Fruit fly (Drosophila melanogaster) whole organism, prepupa: ENCODE results near the gene VhaSFD.

Experiments used
- Blimp-1 ChIP-seq: fragments of 200-800 bp; sonication (Bioruptor generic); optimal IDR thresholded peaks from 3 replicates; lab custom pipeline; 2017; ENCODE audit warnings: missing biosample characterization, missing genetic modification characterization, mild to moderate bottlenecking, moderate library complexity, missing genetic modification reagents
- CG10631 ChIP-seq: fragments of 200-800 bp; sonication (Bioruptor generic); optimal IDR thresholded peaks from 2 replicates; lab custom pipeline; 2016; ENCODE audit warnings: missing biosample characterization, missing genetic modification characterization
- CG11294 ChIP-seq: fragments of 200-800 bp; sonication (Bioruptor generic); IDR thresholded peaks from 2 replicates; pipeline ENCODE4 v1.3.6; 2022; ENCODE audit warnings: missing biosample characterization, missing genetic modification characterization
- CG11762 ChIP-seq: fragments of 200-800 bp; sonication (Bioruptor generic); optimal IDR thresholded peaks from 3 replicates; lab custom pipeline; 2016; ENCODE audit warnings: missing biosample characterization, missing genetic modification characterization; ENCODE audit not compliant: insufficient read depth
- CG11902 ChIP-seq: fragments of 200-800 bp; sonication (Bioruptor generic); optimal IDR thresholded peaks from 3 replicates; lab custom pipeline; 2016; ENCODE audit warnings: missing biosample characterization, missing genetic modification characterization
- CG15336 ChIP-seq: fragments of 200-800 bp; sonication (Bioruptor generic); IDR thresholded peaks from 2 replicates; pipeline ENCODE4 v1.3.6; 2022; ENCODE audit warnings: missing biosample characterization, missing genetic modification characterization
- CG1621 ChIP-seq: fragments of 200-800 bp; sonication (Bioruptor generic); optimal IDR thresholded peaks from 3 replicates; lab custom pipeline; 2018; ENCODE audit warnings: missing biosample characterization, mild to moderate bottlenecking, missing genetic modification characterization
- CG16779 ChIP-seq: fragments of 200-800 bp; sonication (Bioruptor generic); optimal IDR thresholded peaks from 3 replicates; lab custom pipeline; 2017; ENCODE audit warnings: missing biosample characterization, mild to moderate bottlenecking, missing genetic modification characterization
- CG3032 ChIP-seq: fragments of 200-800 bp; optimal IDR thresholded peaks from 2 replicates; lab custom pipeline; 2019; ENCODE audit warnings: missing biosample characterization, mild to moderate bottlenecking, missing genetic modification characterization, moderate library complexity
- CG31627 ChIP-seq: fragments of 200-800 bp; sonication (Bioruptor generic); optimal IDR thresholded peaks from 3 replicates; lab custom pipeline; 2016; ENCODE audit warnings: missing biosample characterization, missing genetic modification characterization
- CG32006 ChIP-seq: fragments of 200-800 bp; sonication (Bioruptor generic); optimal IDR thresholded peaks from 3 replicates; lab custom pipeline; 2017; ENCODE audit warnings: missing biosample characterization, mild to moderate bottlenecking, missing genetic modification characterization
- CG34406 ChIP-seq: fragments of 200-800 bp; sonication (Bioruptor generic); optimal IDR thresholded peaks from 3 replicates; lab custom pipeline; 2016; ENCODE audit warnings: missing biosample characterization, missing genetic modification characterization
- CG3919 ChIP-seq: fragments of 200-800 bp; sonication (Bioruptor generic); optimal IDR thresholded peaks from 3 replicates; lab custom pipeline; 2016; ENCODE audit warnings: missing biosample characterization, missing genetic modification characterization
- CG4318 ChIP-seq: fragments of 200-800 bp; sonication (Bioruptor generic); optimal IDR thresholded peaks from 3 replicates; lab custom pipeline; 2017; ENCODE audit warnings: missing biosample characterization, mild to moderate bottlenecking, missing genetic modification characterization
- CG6163 ChIP-seq: fragments of 200-800 bp; sonication (Bioruptor generic); IDR thresholded peaks from 3 replicates; pipeline ENCODE4 v1.3.6; 2022; ENCODE audit warnings: missing biosample characterization, missing genetic modification characterization
- CG6276 ChIP-seq: fragments of 200-800 bp; sonication (Bioruptor generic); optimal IDR thresholded peaks from 2 replicates; lab custom pipeline; 2017; ENCODE audit warnings: missing biosample characterization, mild to moderate bottlenecking, missing genetic modification characterization
- CG6792 ChIP-seq: fragments of 200-800 bp; sonication (Bioruptor generic); optimal IDR thresholded peaks from 3 replicates; lab custom pipeline; 2016; ENCODE audit warnings: missing biosample characterization, missing genetic modification characterization
- CG6808 ChIP-seq: fragments of 200-800 bp; sonication (Bioruptor generic); optimal IDR thresholded peaks from 3 replicates; lab custom pipeline; 2017; ENCODE audit warnings: missing biosample characterization, missing genetic modification characterization, mild to moderate bottlenecking, moderate library complexity, missing genetic modification reagents
- CG6854 ChIP-seq: fragments of 200-800 bp; sonication (Bioruptor generic); optimal IDR thresholded peaks from 2 replicates; lab custom pipeline; 2017; ENCODE audit warnings: missing biosample characterization, mild to moderate bottlenecking, missing genetic modification characterization
- CG7368 ChIP-seq: fragments of 200-800 bp; sonication (Bioruptor generic); optimal IDR thresholded peaks from 3 replicates; lab custom pipeline; 2016; ENCODE audit warnings: missing biosample characterization, missing genetic modification characterization
- CG8119 ChIP-seq: fragments of 200-800 bp; sonication (Bioruptor generic); IDR thresholded peaks from 3 replicates; pipeline ENCODE4 v1.3.6; 2022; ENCODE audit warnings: missing biosample characterization, missing genetic modification characterization
- CG8319 ChIP-seq: fragments of 200-800 bp; sonication (Bioruptor generic); optimal IDR thresholded peaks from 3 replicates; lab custom pipeline; 2016; ENCODE audit warnings: missing biosample characterization, missing genetic modification characterization
- CG8632 ChIP-seq: fragments of 200-800 bp; sonication (Bioruptor generic); optimal IDR thresholded peaks from 3 replicates; lab custom pipeline; 2016; ENCODE audit warnings: missing biosample characterization, missing genetic modification characterization
- CG9139 ChIP-seq: fragments of 200-800 bp; sonication (Bioruptor generic); optimal IDR thresholded peaks from 3 replicates; lab custom pipeline; 2017; ENCODE audit warnings: missing biosample characterization, mild to moderate bottlenecking, missing genetic modification characterization
- Eip75B ChIP-seq: fragments of 200-800 bp; sonication (Bioruptor generic); optimal IDR thresholded peaks from 3 replicates; lab custom pipeline; 2016; ENCODE audit warnings: missing biosample characterization, missing genetic modification characterization
- Eip78C ChIP-seq: fragments of 200-800 bp; sonication (Bioruptor generic); peaks from one replicate; lab custom pipeline; 2016; ENCODE audit warnings: missing biosample characterization, missing genetic modification characterization
- Eip93F ChIP-seq: fragments of 200-800 bp; sonication (Bioruptor generic); optimal IDR thresholded peaks from 2 replicates; lab custom pipeline; 2016; ENCODE audit warnings: missing biosample characterization, mild to moderate bottlenecking, missing genetic modification characterization
- Ets21C ChIP-seq: fragments of 200-800 bp; sonication (Bioruptor generic); optimal IDR thresholded peaks from 3 replicates; lab custom pipeline; 2016; ENCODE audit warnings: missing biosample characterization, missing genetic modification characterization
- Ets96B ChIP-seq: fragments of 200-800 bp; optimal IDR thresholded peaks from 2 replicates; lab custom pipeline; 2019; ENCODE audit warnings: missing biosample characterization, mild to moderate bottlenecking, missing genetic modification characterization, moderate library complexity
- Hr38 ChIP-seq: sonication (Bioruptor generic); optimal IDR thresholded peaks from 2 replicates; lab custom pipeline; 2016; ENCODE audit warnings: missing biosample characterization, missing genetic modification characterization
- Hr39 ChIP-seq: fragments of 200-800 bp; sonication (Bioruptor generic); optimal IDR thresholded peaks from 2 replicates; lab custom pipeline; 2016; ENCODE audit warnings: missing biosample characterization, missing genetic modification characterization
- Hr4 ChIP-seq: fragments of 200-800 bp; sonication (Bioruptor generic); optimal IDR thresholded peaks from 3 replicates; lab custom pipeline; 2016; ENCODE audit warnings: missing biosample characterization, missing genetic modification characterization
- OdsH ChIP-seq: fragments of 200-800 bp; sonication (Bioruptor generic); optimal IDR thresholded peaks from 3 replicates; lab custom pipeline; 2016; ENCODE audit warnings: missing biosample characterization, missing genetic modification characterization
- Smox ChIP-seq: fragments of 200-800 bp; sonication (Bioruptor generic); optimal IDR thresholded peaks from 3 replicates; lab custom pipeline; 2016; ENCODE audit warnings: missing biosample characterization, missing genetic modification characterization
- Sox102F ChIP-seq: fragments of 200-800 bp; sonication (Bioruptor generic); optimal IDR thresholded peaks from 2 replicates; lab custom pipeline; 2016; ENCODE audit warnings: missing biosample characterization, mild to moderate bottlenecking, missing genetic modification characterization
- Sox14 ChIP-seq: fragments of 200-800 bp; sonication (Bioruptor generic); optimal IDR thresholded peaks from 3 replicates; lab custom pipeline; 2016; ENCODE audit warnings: missing biosample characterization, missing genetic modification characterization
- Sox15 ChIP-seq: fragments of 200-800 bp; sonication (Bioruptor generic); optimal IDR thresholded peaks from 3 replicates; lab custom pipeline; 2016; ENCODE audit warnings: missing biosample characterization, missing genetic modification characterization
- achi ChIP-seq: fragments of 200-800 bp; sonication (Bioruptor generic); optimal IDR thresholded peaks from 3 replicates; lab custom pipeline; 2016; ENCODE audit warnings: missing biosample characterization, missing genetic modification characterization
- acj6 ChIP-seq: fragments of 200-800 bp; sonication (Bioruptor generic); optimal IDR thresholded peaks from 3 replicates; lab custom pipeline; 2016; ENCODE audit warnings: missing biosample characterization, missing genetic modification characterization
- cyc ChIP-seq: fragments of 200-800 bp; sonication (Bioruptor generic); optimal IDR thresholded peaks from 3 replicates; lab custom pipeline; 2016; ENCODE audit warnings: missing biosample characterization, missing genetic modification characterization
- dac ChIP-seq: fragments of 200-800 bp; sonication (Bioruptor generic); optimal IDR thresholded peaks from 2 replicates; lab custom pipeline; 2017; ENCODE audit warnings: missing biosample characterization, mild to moderate bottlenecking, missing genetic modification characterization
- dsx ChIP-seq: fragments of 200-800 bp; optimal IDR thresholded peaks from 3 replicates; lab custom pipeline; 2019; ENCODE audit warnings: missing biosample characterization, mild to moderate bottlenecking, missing genetic modification characterization, moderate library complexity; ENCODE audit not compliant: poor library complexity, severe bottlenecking
- eg ChIP-seq: fragments of 200-800 bp; sonication (Bioruptor generic); IDR thresholded peaks from 3 replicates; pipeline ENCODE4 v1.3.6; 2022; ENCODE audit warnings: missing biosample characterization, missing genetic modification characterization
- esn ChIP-seq: fragments of 200-800 bp; sonication (Bioruptor generic); optimal IDR thresholded peaks from 2 replicates; lab custom pipeline; 2016; ENCODE audit warnings: missing biosample characterization, mild to moderate bottlenecking, missing genetic modification characterization, moderate library complexity
- fd59A ChIP-seq: fragments of 200-800 bp; sonication (Bioruptor generic); optimal IDR thresholded peaks from 2 replicates; lab custom pipeline; 2017; ENCODE audit warnings: missing biosample characterization, mild to moderate bottlenecking, missing genetic modification characterization, missing genetic modification reagents
- fd85E ChIP-seq: fragments of 200-800 bp; sonication (Bioruptor generic); optimal IDR thresholded peaks from 3 replicates; lab custom pipeline; 2016; ENCODE audit warnings: missing biosample characterization, missing genetic modification characterization
- lz ChIP-seq: fragments of 200-800 bp; sonication (Bioruptor generic); optimal IDR thresholded peaks from 3 replicates; lab custom pipeline; 2016; ENCODE audit warnings: missing biosample characterization, missing genetic modification characterization
- net ChIP-seq: fragments of 200-800 bp; sonication (Bioruptor generic); optimal IDR thresholded peaks from 3 replicates; lab custom pipeline; 2016; ENCODE audit warnings: missing biosample characterization, missing genetic modification characterization
- pdm3 ChIP-seq: fragments of 200-800 bp; sonication (Bioruptor generic); optimal IDR thresholded peaks from 3 replicates; lab custom pipeline; 2016; ENCODE audit warnings: missing biosample characterization, missing genetic modification characterization
- salr ChIP-seq, 2 experiments: fragments of 200-800 bp; sonication (Bioruptor generic); optimal IDR thresholded peaks; 3 replicates each; lab custom pipeline; 2016 to 2018; ENCODE audit warnings: missing biosample characterization in 2 of 2, missing genetic modification characterization in 2 of 2, mild to moderate bottlenecking in 1 of 2
- ss ChIP-seq, 2 experiments: fragments of 200-800 bp; sonication (Bioruptor generic); optimal IDR thresholded peaks; 2 replicates in 1 of 2; 3 replicates in 1 of 2; lab custom pipeline; 2017 to 2018; ENCODE audit warnings: mild to moderate bottlenecking in 2 of 2, missing biosample characterization in 2 of 2, missing genetic modification characterization in 2 of 2, moderate library complexity in 1 of 2
- svp ChIP-seq: fragments of 200-800 bp; sonication (Bioruptor generic); peaks from one replicate; lab custom pipeline; 2016; ENCODE audit warnings: missing biosample characterization, missing genetic modification characterization
- vri ChIP-seq: fragments of 200-800 bp; sonication (Bioruptor generic); optimal IDR thresholded peaks from 3 replicates; lab custom pipeline; 2016; ENCODE audit warnings: missing biosample characterization, mild to moderate bottlenecking, missing genetic modification characterization

Gene VhaSFD

DNA sequence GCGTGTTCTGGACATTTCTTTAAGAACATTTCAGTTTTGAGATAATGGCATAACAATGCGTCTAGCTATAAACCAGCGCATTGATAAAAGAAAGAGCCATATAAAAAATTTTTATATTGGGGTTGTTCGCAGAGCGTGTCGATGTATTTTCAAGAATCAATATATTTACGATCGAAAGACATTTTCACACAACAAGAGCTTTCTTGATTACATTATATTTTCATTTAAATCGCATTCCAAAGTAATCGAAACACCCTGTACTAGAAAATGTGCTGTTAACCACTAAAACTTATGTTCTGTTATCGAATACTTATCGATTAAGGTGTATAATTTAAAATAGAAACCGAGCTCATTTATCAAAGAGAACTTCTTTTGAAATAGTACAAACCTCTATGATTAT, 23.9 kb downstream of the VhaSFD start:
- TF ChIP-seq Sox102F (GFP tag; lab: Kevin White, UChicago) (peak; percentile 37), fd85E (GFP tag; lab: Kevin White, UChicago) (no peak), ss (GFP tag; optimal IDR thresholded peaks at IDR 0.05; lab: Kevin White, UChicago) (no peak), OdsH (GFP tag; lab: Kevin White, UChicago) (peak; percentile 55), achi (GFP tag; lab: Kevin White, UChicago) (peak; percentile 39), CG34406 (GFP tag; lab: Kevin White, UChicago) (no peak), CG15336 (peak; percentile 34; the same call in 1 of the 2 replicates), CG6808 (GFP tag; lab: Kevin White, UChicago) (no peak), CG8119 (GFP tag; lab: Robert Waterston, UW) (no peak; the same call in 1 of the 3 replicates), Ets21C (GFP tag; lab: Kevin White, UChicago) (peak; percentile 43), CG6163 (GFP tag; lab: Robert Waterston, UW) (no peak), acj6 (GFP tag; lab: Kevin White, UChicago) (peak; percentile 27), CG16779 (tag; lab: Kevin White, UChicago) (no peak), Smox (GFP tag; lab: Kevin White, UChicago) (peak; percentile 43), net (GFP tag; lab: Kevin White, UChicago) (peak; percentile 26), CG11902 (peak; percentile 18), CG3032 (no peak), CG4318 (GFP tag; lab: Kevin White, UChicago) (no peak), svp (GFP tag; lab: Kevin White, UChicago) (peak; percentile 79), cyc (GFP tag; lab: Kevin White, UChicago) (peak; percentile 24), CG3919 (GFP tag; lab: Kevin White, UChicago) (peak; percentile 62), Sox14 (GFP tag; lab: Kevin White, UChicago) (peak; percentile 61), CG31627 (GFP tag; lab: Kevin White, UChicago) (peak; percentile 38), vri (GFP tag; lab: Kevin White, UChicago) (no peak), CG1621 (tag; lab: Kevin White, UChicago) (no peak), CG11294 (GFP tag; lab: Robert Waterston, UW) (no peak), CG6276 (GFP tag; lab: Kevin White, UChicago) (no peak), Ets96B (tag; lab: Kevin White, UChicago) (peak; percentile 5), dac (no peak), salr (GFP tag; optimal IDR thresholded peaks at IDR 0.05; lab: Kevin White, UChicago) (peak in 1 of 2 experiments; percentile 6), CG6792 (peak; percentile 18), Hr39 (GFP tag; lab: Kevin White, UChicago) (peak; percentile 25), Hr38 (GFP tag; lab: Kevin White, UChicago) (no peak), CG9139 (GFP tag; lab: Kevin White, UChicago) (no peak), CG32006 (GFP tag; lab: Kevin White, UChicago) (no peak), Blimp-1 (GFP tag; lab: Kevin White, UChicago) (no peak), lz (peak; percentile 37), CG10631 (GFP tag; lab: Kevin White, UChicago) (peak; percentile 52), CG6854 (GFP tag; lab: Kevin White, UChicago) (no peak), Hr4 (GFP tag; lab: Kevin White, UChicago) (peak; percentile 62), CG8632 (peak; percentile 10), pdm3 (peak; percentile 63), CG8319 (GFP tag; lab: Kevin White, UChicago) (no peak), Sox15 (peak; percentile 25), eg (GFP tag; lab: Robert Waterston, UW) (no peak), CG7368 (GFP tag; lab: Kevin White, UChicago) (no peak), fd59A (GFP tag; lab: Kevin White, UChicago) (no peak), Eip75B (GFP tag; lab: Kevin White, UChicago) (peak; percentile 51), Eip78C (GFP tag; lab: Kevin White, UChicago) (peak; percentile 86), dsx (GFP tag; lab: Kevin White, UChicago) (peak; percentile 21), CG11762 (no peak), Eip93F (no peak), esn (GFP tag; lab: Kevin White, UChicago) (peak; percentile 64)
